Fruit fly (Drosophila melanogaster): Measurements from ENCODE around the gene tara.
A peak's percentile ranks its signal among the peaks of the same experiment; 100 is the strongest.

Gene tara

dm6 chr3R:16209714-16210553 is 15.5 kb upstream of the tara start (continued):
- peak; percentile 64 for TF ChIP-seq gem (tag; optimal IDR thresholded peaks at IDR 0.05)
- TF ChIP-seq CG9932 (GFP tag; IDR thresholded peaks at IDR 0.05) = peak; percentile 37; the same call in 1 of the 2 replicates
- peak; percentile 63 for TF ChIP-seq cwo (GFP tag; optimal IDR thresholded peaks at IDR 0.05)
- TF ChIP-seq sens (GFP tag) = peak; percentile 74
- TF ChIP-seq CG6272 (GFP tag; IDR thresholded peaks at IDR 0.05) = no peak
- 0 out of 2 replicates have a peak, but pooled peaks have one; percentile 6 for TF ChIP-seq toy (GFP tag; IDR thresholded peaks at IDR 0.05)
- peak; percentile 30 for TF ChIP-seq D19B (GFP tag; optimal IDR thresholded peaks at IDR 0.05)
- no peak for TF ChIP-seq gfzf (GFP tag; optimal IDR thresholded peaks at IDR 0.05)
- peak; percentile 49; the same call in 1 of the 3 replicates for TF ChIP-seq CG17361 (GFP tag; IDR thresholded peaks at IDR 0.05)
- no peak for TF ChIP-seq CG11456 (GFP tag; IDR thresholded peaks at IDR 0.05)
- peak; percentile 49; the same call in 1 of the 2 replicates for TF ChIP-seq seq (GFP tag; IDR thresholded peaks at IDR 0.05)
- TF ChIP-seq ranshi (GFP tag; IDR thresholded peaks at IDR 0.05) = peak; percentile 16; the same call in 1 of the 2 replicates
- no peak for TF ChIP-seq cad (GFP tag; optimal IDR thresholded peaks at IDR 0.05)
- no peak for TF ChIP-seq CG4282 (GFP tag; optimal IDR thresholded peaks at IDR 0.05)
- TF ChIP-seq CG15269 (tag; optimal IDR thresholded peaks at IDR 0.05) = peak; percentile 53
- no peak for TF ChIP-seq Rfx (GFP tag; IDR thresholded peaks at IDR 0.05)
- TF ChIP-seq CG7271 (tag; optimal IDR thresholded peaks at IDR 0.05) = no peak
- peak; percentile 17 for TF ChIP-seq CG4424 (GFP tag; optimal IDR thresholded peaks at IDR 0.05)
- no peak for TF ChIP-seq CG11696 (GFP tag; IDR thresholded peaks at IDR 0.05)
- TF ChIP-seq CG12942 (GFP tag; optimal IDR thresholded peaks at IDR 0.05) = peak; percentile 35
- no peak for TF ChIP-seq ase (GFP tag; IDR thresholded peaks at IDR 0.05)
- TF ChIP-seq Pdp1 (GFP tag; optimal IDR thresholded peaks at IDR 0.05) = peak in 1 of 2 experiments; percentile 7
- peak; percentile 63 for TF ChIP-seq CG18599 (GFP tag; optimal IDR thresholded peaks at IDR 0.05)
- no peak for TF ChIP-seq CG14050 (GFP tag; IDR thresholded peaks at IDR 0.05)
- TF ChIP-seq dmrt99B (tag; optimal IDR thresholded peaks at IDR 0.05) = peak; percentile 54
- no peak for TF ChIP-seq tio (GFP tag; optimal IDR thresholded peaks at IDR 0.05)
- TF ChIP-seq CG9727 (GFP tag; optimal IDR thresholded peaks at IDR 0.05) = peak; percentile 48
- TF ChIP-seq CG31441 (GFP tag; IDR thresholded peaks at IDR 0.05) = peak; percentile 41; the same call in 1 of the 2 replicates
- no peak for TF ChIP-seq lola (GFP tag; optimal IDR thresholded peaks at IDR 0.05)
- TF ChIP-seq p53 (GFP tag; optimal IDR thresholded peaks at IDR 0.05) = no peak
- peak; percentile 60 for TF ChIP-seq CG13296 (GFP tag; optimal IDR thresholded peaks at IDR 0.05)
- TF ChIP-seq bcd (GFP tag; optimal IDR thresholded peaks at IDR 0.05) = peak; percentile 38
- peak; percentile 43 for TF ChIP-seq CG6765 (GFP tag; optimal IDR thresholded peaks at IDR 0.05)
- TF ChIP-seq phol (tag; optimal IDR thresholded peaks at IDR 0.05) = peak; percentile 17
- TF ChIP-seq CG32772 (GFP tag; IDR thresholded peaks at IDR 0.05) = 0 out of 2 replicates have a peak, but pooled peaks have one; percentile 16
- TF ChIP-seq D (optimal IDR thresholded peaks at IDR 0.05) = no peak
- no peak for TF ChIP-seq D (GFP tag; optimal IDR thresholded peaks at IDR 0.05)
- peak; percentile 14; the same call in 1 of the 4 replicates for TF ChIP-seq Gug (GFP tag; IDR thresholded peaks at IDR 0.05)
- peak; percentile 10; the same call in 1 of the 2 replicates for TF ChIP-seq CG11085 (GFP tag; IDR thresholded peaks at IDR 0.05)
- TF ChIP-seq klu (GFP tag; IDR thresholded peaks at IDR 0.05) = no peak
- TF ChIP-seq crol (GFP tag; IDR thresholded peaks at IDR 0.05) = peak; percentile 64
- TF ChIP-seq Fer3 (tag; optimal IDR thresholded peaks at IDR 0.05) = peak; percentile 8
- TF ChIP-seq pan (optimal IDR thresholded peaks at IDR 0.05) = no peak
- peak in 1 of 2 experiments; percentile 11 for TF ChIP-seq pan (GFP tag; optimal IDR thresholded peaks at IDR 0.05 in 1 of 2, IDR thresholded peaks at IDR 0.05 in 1 of 2)
- no peak for TF ChIP-seq TFAM (GFP tag; optimal IDR thresholded peaks at IDR 0.05)
- TF ChIP-seq CG16863 (GFP tag; optimal IDR thresholded peaks at IDR 0.05) = no peak
- peak; percentile 44 for TF ChIP-seq CG10209 (GFP tag; optimal IDR thresholded peaks at IDR 0.05)
- TF ChIP-seq CG8290 (GFP tag; optimal IDR thresholded peaks at IDR 0.05) = no peak
- peak in 1 of 2 experiments; percentile 47 for TF ChIP-seq CG8290 (tag; optimal IDR thresholded peaks at IDR 0.05)
- TF ChIP-seq Dbx (GFP tag; IDR thresholded peaks at IDR 0.05) = no peak
